Worm (Caenorhabditis elegans) whole organism, mixed stage, embryonic: ENCODE data around the gene cpt-5.
A peak's percentile ranks its signal among the peaks of the same experiment; 100 is the strongest.

Experiments
- M03D4.4 ChIP-seq: sonication (generic microtip); optimal IDR thresholded peaks from 2 replicates; lab custom pipeline; 2017; ENCODE audit warnings: mild to moderate bottlenecking, missing genetic modification characterization, missing compliant biosample characterization
- bed-3 ChIP-seq: fragments of 200-800 bp; sonication (Bioruptor generic); optimal IDR thresholded peaks from 3 replicates; lab custom pipeline; 2018; ENCODE audit warnings: mild to moderate bottlenecking, missing genetic modification characterization, moderate library complexity, missing compliant biosample characterization
- blmp-1 ChIP-seq: fragments of 150-350 bp; optimal IDR thresholded peaks from 2 replicates; lab custom pipeline; 2014; ENCODE audit warnings: missing biosample characterization, missing genetic modification characterization
- ceh-39 ChIP-seq: fragments of 150-350 bp; optimal IDR thresholded peaks from 2 replicates; lab custom pipeline; 2014; ENCODE audit warnings: missing biosample characterization, missing genetic modification characterization
- ceh-83 ChIP-seq: fragments of 200-800 bp; sonication (Bioruptor generic); optimal IDR thresholded peaks from 2 replicates; lab custom pipeline; 2018; ENCODE audit warnings: mild to moderate bottlenecking, missing genetic modification characterization, missing compliant biosample characterization
- ces-1 ChIP-seq: fragments of 150-350 bp; optimal IDR thresholded peaks from 2 replicates; lab custom pipeline; 2014; ENCODE audit warnings: missing biosample characterization, missing genetic modification reagents, missing genetic modification characterization
- cnd-1 ChIP-seq: fragments of 200-800 bp; sonication (Bioruptor generic); optimal IDR thresholded peaks from 2 replicates; lab custom pipeline; 2018; ENCODE audit warnings: mild to moderate bottlenecking, missing genetic modification characterization, missing compliant biosample characterization
- drap-1 ChIP-seq: fragments of 200-800 bp; sonication (Bioruptor generic); optimal IDR thresholded peaks from 3 replicates; lab custom pipeline; 2018; ENCODE audit warnings: mild to moderate bottlenecking, missing genetic modification characterization, missing compliant biosample characterization
- elt-1 ChIP-seq: sonication (generic microtip); optimal IDR thresholded peaks from 2 replicates; lab custom pipeline; 2017; ENCODE audit warnings: missing genetic modification characterization, mild to moderate bottlenecking, missing compliant biosample characterization, antibody characterized with exemption, moderate library complexity, borderline replicate concordance; ENCODE audit not compliant: insufficient read depth
- elt-3 ChIP-seq: fragments of 150-350 bp; optimal IDR thresholded peaks from 2 replicates; lab custom pipeline; 2014; ENCODE audit warnings: missing biosample characterization, missing genetic modification characterization
- flh-1 ChIP-seq: fragments of 200-800 bp; sonication (Bioruptor generic); optimal IDR thresholded peaks from 2 replicates; lab custom pipeline; 2018; ENCODE audit warnings: mild to moderate bottlenecking, missing genetic modification characterization, moderate library complexity, missing compliant biosample characterization
- ham-2 ChIP-seq: fragments of 200-800 bp; sonication (Bioruptor generic); optimal IDR thresholded peaks from 2 replicates; lab custom pipeline; 2018; ENCODE audit warnings: mild to moderate bottlenecking, missing genetic modification characterization, missing compliant biosample characterization
- hlh-1 ChIP-seq: fragments of 150-350 bp; optimal IDR thresholded peaks from 2 replicates; lab custom pipeline; 2014; ENCODE audit warnings: missing biosample characterization, missing genetic modification reagents, missing genetic modification characterization
- lin-13 ChIP-seq: fragments of 150-350 bp; optimal IDR thresholded peaks from 2 replicates; lab custom pipeline; 2014; ENCODE audit warnings: missing biosample characterization, missing genetic modification characterization
- lin-32 ChIP-seq: fragments of 200-800 bp; sonication (Bioruptor generic); optimal IDR thresholded peaks from 2 replicates; lab custom pipeline; 2018; ENCODE audit warnings: mild to moderate bottlenecking, missing genetic modification characterization, missing compliant biosample characterization
- lsy-2 ChIP-seq: fragments of 150-350 bp; optimal IDR thresholded peaks from 2 replicates; lab custom pipeline; 2014; ENCODE audit warnings: missing biosample characterization, missing genetic modification characterization
- mab-5 ChIP-seq: fragments of 150-350 bp; optimal IDR thresholded peaks from 2 replicates; lab custom pipeline; 2014; ENCODE audit warnings: missing biosample characterization, missing genetic modification characterization
- mls-2 ChIP-seq: sonication (generic microtip); optimal IDR thresholded peaks from 2 replicates; lab custom pipeline; 2016; ENCODE audit warnings: mild to moderate bottlenecking, missing genetic modification characterization, moderate library complexity, missing compliant biosample characterization
- nhr-12 ChIP-seq: fragments of 150-350 bp; optimal IDR thresholded peaks from 2 replicates; lab custom pipeline; 2014; ENCODE audit warnings: missing biosample characterization, missing genetic modification characterization
- nhr-2 ChIP-seq: fragments of 150-350 bp; optimal IDR thresholded peaks from 2 replicates; lab custom pipeline; 2014; ENCODE audit warnings: missing biosample characterization, missing genetic modification characterization
- nhr-237 ChIP-seq: fragments of 150-350 bp; optimal IDR thresholded peaks from 2 replicates; lab custom pipeline; 2014; ENCODE audit warnings: missing biosample characterization, missing genetic modification characterization
- nhr-28 ChIP-seq: fragments of 150-350 bp; optimal IDR thresholded peaks from 2 replicates; lab custom pipeline; 2014; ENCODE audit warnings: missing biosample characterization, missing genetic modification characterization
- nhr-76 ChIP-seq: sonication (generic microtip); optimal IDR thresholded peaks from 2 replicates; lab custom pipeline; 2017; ENCODE audit warnings: missing biosample characterization, missing genetic modification characterization
- pha-4 ChIP-seq: fragments of 150-350 bp; optimal IDR thresholded peaks from 2 replicates; lab custom pipeline; 2018; ENCODE audit warnings: missing biosample characterization, missing genetic modification reagents, missing genetic modification characterization
- sem-2 ChIP-seq: fragments of 200-800 bp; sonication (Bioruptor generic); optimal IDR thresholded peaks from 2 replicates; lab custom pipeline; 2018; ENCODE audit warnings: mild to moderate bottlenecking, missing genetic modification characterization, missing compliant biosample characterization
- snpc-4 ChIP-seq: fragments of 150-350 bp; optimal IDR thresholded peaks from 2 replicates; lab custom pipeline; 2014; ENCODE audit warnings: missing biosample characterization, missing genetic modification characterization
- sptf-1 ChIP-seq: sonication (generic microtip); optimal IDR thresholded peaks from 2 replicates; lab custom pipeline; 2017; ENCODE audit warnings: mild to moderate bottlenecking, missing genetic modification characterization, moderate library complexity, missing compliant biosample characterization
- tbx-8 ChIP-seq: fragments of 200-800 bp; sonication (Bioruptor generic); optimal IDR thresholded peaks from 2 replicates; lab custom pipeline; 2018; ENCODE audit warnings: mild to moderate bottlenecking, missing genetic modification characterization, moderate library complexity, missing compliant biosample characterization
- unc-120 ChIP-seq: sonication (generic microtip); optimal IDR thresholded peaks from 2 replicates; lab custom pipeline; 2017; ENCODE audit warnings: missing genetic modification characterization, missing compliant biosample characterization; ENCODE audit not compliant: poor library complexity, severe bottlenecking
- unc-39 ChIP-seq: fragments of 150-350 bp; optimal IDR thresholded peaks from 2 replicates; lab custom pipeline; 2014; ENCODE audit warnings: missing biosample characterization, missing genetic modification characterization
- unc-62 ChIP-seq: fragments of 150-350 bp; optimal IDR thresholded peaks from 2 replicates; lab custom pipeline; 2014; ENCODE audit warnings: missing biosample characterization, missing genetic modification reagents, missing genetic modification characterization
- zip-8 ChIP-seq: fragments of 150-350 bp; optimal IDR thresholded peaks from 2 replicates; lab custom pipeline; 2014; ENCODE audit warnings: missing biosample characterization, missing genetic modification characterization
- ztf-11 ChIP-seq: fragments of 150-350 bp; optimal IDR thresholded peaks from 2 replicates; lab custom pipeline; 2014; ENCODE audit warnings: missing biosample characterization, missing genetic modification characterization

Gene cpt-5

ce11 chrV:13872895-13873294, at the start of gene cpt-5:
TSS of gene cpt-5 (plus strand) at chrV:13873195.
- TF ChIP-seq unc-62 (no peak), elt-1 (tag; lab: Kevin White, UChicago) (no peak), mab-5 (tag; lab: Kevin White, UChicago) (no peak), nhr-2 (tag; lab: Kevin White, UChicago) (no peak), bed-3 (GFP tag; lab: Kevin White, UChicago) (no peak), sem-2 (GFP tag; lab: Kevin White, UChicago) (no peak), drap-1 (GFP tag; lab: Kevin White, UChicago) (no peak), ceh-83 (no peak), mls-2 (tag; lab: Kevin White, UChicago) (no peak), ceh-39 (tag; lab: Kevin White, UChicago) (no peak), ces-1 (GFP tag; lab: Kevin White, UChicago) (no peak), blmp-1 (no peak), cnd-1 (tag; lab: Kevin White, UChicago) (no peak), M03D4.4 (tag; lab: Kevin White, UChicago) (no peak), unc-39 (tag; lab: Kevin White, UChicago) (no peak), snpc-4 (tag; lab: Kevin White, UChicago) (no peak)

ce11 chrV:13827920-13828319, 45.1 kb upstream of the cpt-5 start, which contains the start of gene nrf-5:
TSS of gene nrf-5 (plus strand) at chrV:13828267.
- no peak for TF ChIP-seq ceh-83
- peak; percentile 64 for TF ChIP-seq hlh-1
- no peak for TF ChIP-seq nhr-2 (tag; lab: Kevin White, UChicago)
- TF ChIP-seq pha-4 (tag; lab: Kevin White, UChicago), result no peak
- no peak for TF ChIP-seq nhr-76
- no peak for TF ChIP-seq elt-1 (tag; lab: Kevin White, UChicago)
- TF ChIP-seq, all 35 proteins: peak for 1

ce11 chrV:13830813-13831212, 42.2 kb upstream of the cpt-5 start, which contains the start of gene str-165:
TSS of gene str-165 (plus strand) at chrV:13831113.
- TF ChIP-seq bed-3 (GFP tag; lab: Kevin White, UChicago), result no peak
- no peak for TF ChIP-seq unc-39 (tag; lab: Kevin White, UChicago)
- no peak for TF ChIP-seq elt-3 (tag; lab: Kevin White, UChicago)
- no peak for TF ChIP-seq lin-13 (tag; lab: Kevin White, UChicago)
- no peak for TF ChIP-seq nhr-76
- TF ChIP-seq lin-32, result no peak
- no peak for TF ChIP-seq ces-1 (GFP tag; lab: Kevin White, UChicago)
- no peak for TF ChIP-seq pha-4 (tag; lab: Kevin White, UChicago)
- TF ChIP-seq sem-2 (GFP tag; lab: Kevin White, UChicago), result no peak
- no peak for TF ChIP-seq unc-120 (tag; lab: Kevin White, UChicago)
- TF ChIP-seq nhr-12 (tag; lab: Kevin White, UChicago), result no peak
- TF ChIP-seq M03D4.4 (tag; lab: Kevin White, UChicago), result no peak
- no peak for TF ChIP-seq ztf-11 (tag; lab: Kevin White, UChicago)
- TF ChIP-seq sptf-1 (tag; lab: Kevin White, UChicago), result no peak
- no peak for TF ChIP-seq zip-8 (tag; lab: Kevin White, UChicago)
- TF ChIP-seq ceh-39 (tag; lab: Kevin White, UChicago), result no peak
- no peak for TF ChIP-seq elt-1 (tag; lab: Kevin White, UChicago)
- TF ChIP-seq flh-1, result no peak

- TF ChIP-seq cnd-1 (tag; lab: Kevin White, UChicago), result no peak
- TF ChIP-seq sem-2 (GFP tag; lab: Kevin White, UChicago), result no peak
- no peak for TF ChIP-seq mab-5 (tag; lab: Kevin White, UChicago)
- TF ChIP-seq lsy-2 (tag; lab: Kevin White, UChicago), result no peak
- TF ChIP-seq snpc-4 (tag; lab: Kevin White, UChicago), result no peak
- TF ChIP-seq nhr-2 (tag; lab: Kevin White, UChicago), result no peak
- no peak for TF ChIP-seq ham-2 (GFP tag; lab: Kevin White, UChicago)
- no peak for TF ChIP-seq zip-8 (tag; lab: Kevin White, UChicago)
- TF ChIP-seq pha-4 (tag; lab: Kevin White, UChicago), result no peak
- no peak for TF ChIP-seq drap-1 (GFP tag; lab: Kevin White, UChicago)
- no peak for TF ChIP-seq unc-120 (tag; lab: Kevin White, UChicago)
Measured at ce11 chrV:13833951-13834350, 39.0 kb upstream of the cpt-5 start, which contains the start of gene srx-129. TSS of gene srx-129 (plus strand) at chrV:13834251.

ce11 chrV:13837173-13837572, 35.8 kb upstream of the cpt-5 start, which contains the start of gene srx-128:
TSS of gene srx-128 (plus strand) at chrV:13837473.
- TF ChIP-seq nhr-28 (tag; lab: Kevin White, UChicago), result no peak
- TF ChIP-seq pha-4 (tag; lab: Kevin White, UChicago), result no peak
- TF ChIP-seq nhr-237 (tag; lab: Kevin White, UChicago), result no peak
- no peak for TF ChIP-seq ham-2 (GFP tag; lab: Kevin White, UChicago)
- no peak for TF ChIP-seq nhr-12 (tag; lab: Kevin White, UChicago)
- no peak for TF ChIP-seq nhr-76
- no peak for TF ChIP-seq flh-1
- TF ChIP-seq unc-39 (tag; lab: Kevin White, UChicago), result no peak
- no peak for TF ChIP-seq lin-13 (tag; lab: Kevin White, UChicago)
- no peak for TF ChIP-seq unc-62
- no peak for TF ChIP-seq mls-2 (tag; lab: Kevin White, UChicago)
- no peak for TF ChIP-seq tbx-8
- TF ChIP-seq ceh-39 (tag; lab: Kevin White, UChicago), result no peak
- TF ChIP-seq drap-1 (GFP tag; lab: Kevin White, UChicago), result no peak
- no peak for TF ChIP-seq lsy-2 (tag; lab: Kevin White, UChicago)
- TF ChIP-seq cnd-1 (tag; lab: Kevin White, UChicago), result no peak
- no peak for TF ChIP-seq mab-5 (tag; lab: Kevin White, UChicago)
- TF ChIP-seq snpc-4 (tag; lab: Kevin White, UChicago), result no peak
- no peak for TF ChIP-seq hlh-1
- no peak for TF ChIP-seq elt-3 (tag; lab: Kevin White, UChicago)
